Fruit fly (Drosophila melanogaster) whole organism, embryonic: ENCODE data around the gene CG10337.

Experiments used
- ATbp ChIP-seq: fragments of 200-800 bp; sonication (Bioruptor generic); optimal IDR thresholded peaks from 2 replicates; lab custom pipeline; 2017; ENCODE audit warnings: missing biosample characterization, mild to moderate bottlenecking, missing genetic modification characterization, missing genetic modification reagents
- CG10321 ChIP-seq: fragments of 200-800 bp; sonication (Bioruptor generic); IDR thresholded peaks from 2 replicates; pipeline ENCODE4 v1.3.6; 2022; ENCODE audit warnings: missing biosample characterization, missing genetic modification characterization
- CG10543 ChIP-seq: fragments of 200-800 bp; sonication (Bioruptor generic); optimal IDR thresholded peaks from 3 replicates; lab custom pipeline; 2017; ENCODE audit warnings: missing biosample characterization, mild to moderate bottlenecking, missing genetic modification characterization, moderate library complexity
- CG12155 ChIP-seq: fragments of 200-800 bp; sonication (Bioruptor generic); optimal IDR thresholded peaks from 3 replicates; lab custom pipeline; 2016; ENCODE audit warnings: missing biosample characterization, missing genetic modification characterization
- CG13123 ChIP-seq: fragments of 200-800 bp; sonication (Bioruptor generic); optimal IDR thresholded peaks from 2 replicates; lab custom pipeline; 2016; ENCODE audit warnings: missing biosample characterization, missing genetic modification characterization
- CG13296 ChIP-seq: fragments of 200-800 bp; sonication (Bioruptor generic); optimal IDR thresholded peaks from 3 replicates; lab custom pipeline; 2018; ENCODE audit warnings: missing biosample characterization, mild to moderate bottlenecking, missing genetic modification characterization
- CG13624 ChIP-seq: fragments of 200-800 bp; sonication (Bioruptor generic); optimal IDR thresholded peaks from 2 replicates; lab custom pipeline; 2016; ENCODE audit warnings: missing biosample characterization, missing genetic modification characterization
- CG14965 ChIP-seq: fragments of 200-800 bp; sonication (Bioruptor generic); optimal IDR thresholded peaks from 2 replicates; lab custom pipeline; 2016; ENCODE audit warnings: missing biosample characterization, missing genetic modification characterization, borderline replicate concordance
- CG15696 ChIP-seq: fragments of 200-800 bp; sonication (Bioruptor generic); optimal IDR thresholded peaks from 2 replicates; lab custom pipeline; 2019; ENCODE audit warnings: missing biosample characterization, mild to moderate bottlenecking, missing genetic modification characterization, moderate library complexity
- CG1647 ChIP-seq: fragments of 200-800 bp; sonication (Bioruptor generic); optimal IDR thresholded peaks from 3 replicates; lab custom pipeline; 2016; ENCODE audit warnings: missing biosample characterization, missing genetic modification characterization
- CG16815 ChIP-seq: fragments of 200-800 bp; sonication (Bioruptor generic); optimal IDR thresholded peaks from 3 replicates; lab custom pipeline; 2017; ENCODE audit warnings: missing biosample characterization, mild to moderate bottlenecking, missing genetic modification characterization
- CG17328 ChIP-seq: fragments of 200-800 bp; sonication (Bioruptor generic); IDR thresholded peaks from 2 replicates; pipeline ENCODE4 v1.3.6; 2022; ENCODE audit warnings: missing biosample characterization, missing genetic modification characterization
- CG17568 ChIP-seq: fragments of 200-800 bp; sonication (Bioruptor generic); optimal IDR thresholded peaks from 2 replicates; lab custom pipeline; 2018; ENCODE audit warnings: missing biosample characterization, mild to moderate bottlenecking, missing genetic modification characterization, moderate library complexity
- CG3407 ChIP-seq: fragments of 200-800 bp; sonication (Bioruptor generic); optimal IDR thresholded peaks from 2 replicates; lab custom pipeline; 2018; ENCODE audit warnings: missing biosample characterization, mild to moderate bottlenecking, missing genetic modification characterization
- CG3838 ChIP-seq: fragments of 200-800 bp; sonication (Bioruptor generic); optimal IDR thresholded peaks from 3 replicates; lab custom pipeline; 2016; ENCODE audit warnings: missing biosample characterization, missing genetic modification characterization
- CG4282 ChIP-seq: fragments of 200-800 bp; sonication (Bioruptor generic); optimal IDR thresholded peaks from 2 replicates; lab custom pipeline; 2016; ENCODE audit warnings: missing biosample characterization, missing genetic modification characterization
- CG6765 ChIP-seq: fragments of 200-800 bp; sonication (Bioruptor generic); optimal IDR thresholded peaks from 3 replicates; lab custom pipeline; 2017; ENCODE audit warnings: missing biosample characterization, mild to moderate bottlenecking, missing genetic modification characterization
- CG6813 ChIP-seq: fragments of 200-800 bp; sonication (Bioruptor generic); optimal IDR thresholded peaks from 2 replicates; lab custom pipeline; 2017; ENCODE audit warnings: missing biosample characterization, missing genetic modification characterization, mild to moderate bottlenecking, moderate library complexity, missing genetic modification reagents
- CG8281 ChIP-seq: fragments of 200-800 bp; sonication (Bioruptor generic); optimal IDR thresholded peaks from 2 replicates; lab custom pipeline; 2018; ENCODE audit warnings: missing biosample characterization, mild to moderate bottlenecking, missing genetic modification characterization, moderate library complexity
- CG9797 ChIP-seq: fragments of 200-800 bp; sonication (Bioruptor generic); optimal IDR thresholded peaks from 3 replicates; lab custom pipeline; 2018; ENCODE audit warnings: missing biosample characterization, mild to moderate bottlenecking, missing genetic modification characterization
- Dfd ChIP-seq, 2 experiments: fragments of >200 bp; optimal IDR thresholded peaks; 2 replicates each; lab custom pipeline; 2017; ENCODE audit warnings: missing biosample characterization in 2 of 2, missing genetic modification characterization in 2 of 2
- ERR ChIP-seq: fragments of 200-800 bp; sonication (Bioruptor generic); optimal IDR thresholded peaks from 2 replicates; lab custom pipeline; 2016; ENCODE audit warnings: missing biosample characterization, missing genetic modification characterization
- Fer3 ChIP-seq: fragments of 200-800 bp; sonication (Bioruptor generic); optimal IDR thresholded peaks from 2 replicates; lab custom pipeline; 2018; ENCODE audit warnings: missing biosample characterization, mild to moderate bottlenecking, missing genetic modification characterization, moderate library complexity
- HLH3B ChIP-seq: fragments of 200-800 bp; sonication (Bioruptor generic); IDR thresholded peaks from 2 replicates; pipeline ENCODE4 v1.3.6; 2022; ENCODE audit warnings: missing biosample characterization, missing genetic modification characterization
- Jarid2 ChIP-seq: fragments of 200-800 bp; sonication (Bioruptor generic); optimal IDR thresholded peaks from 3 replicates; lab custom pipeline; 2017; ENCODE audit warnings: mild to moderate bottlenecking, missing biosample characterization, missing genetic modification reagents, missing genetic modification characterization
- Lpt ChIP-seq: fragments of >200 bp; optimal IDR thresholded peaks from 2 replicates; lab custom pipeline; 2018; ENCODE audit warnings: missing biosample characterization, missing genetic modification characterization
- Mrtf ChIP-seq: fragments of 200-800 bp; sonication (Bioruptor generic); IDR thresholded peaks from 3 replicates; pipeline ENCODE4 v1.3.6; 2022; ENCODE audit warnings: missing biosample characterization, missing genetic modification characterization
- Sox100B ChIP-seq: fragments of 200-800 bp; sonication (Bioruptor generic); optimal IDR thresholded peaks from 3 replicates; lab custom pipeline; 2018; ENCODE audit warnings: missing biosample characterization, mild to moderate bottlenecking, missing genetic modification characterization
- Spps ChIP-seq: fragments of 200-800 bp; sonication (Bioruptor generic); optimal IDR thresholded peaks from 2 replicates; lab custom pipeline; 2018; ENCODE audit warnings: missing biosample characterization, mild to moderate bottlenecking, missing genetic modification characterization
- Trl ChIP-seq, 3 experiments: fragments of >200 bp in 2 of 3; fragments of 200-800 bp in 1 of 3; sonication (Bioruptor generic) in 1 of 3; optimal IDR thresholded peaks; 2 replicates in 1 of 3; 3 replicates in 2 of 3; lab custom pipeline; 2016 to 2017; ENCODE audit warnings: missing biosample characterization in 1 of 3, missing genetic modification characterization in 1 of 3
- bigmax ChIP-seq: fragments of 200-800 bp; sonication (Bioruptor generic); optimal IDR thresholded peaks from 2 replicates; lab custom pipeline; 2018; ENCODE audit warnings: missing biosample characterization, mild to moderate bottlenecking, missing genetic modification characterization
- croc ChIP-seq: fragments of 200-800 bp; sonication (Bioruptor generic); conservative IDR thresholded peaks from 3 replicates; pipeline ENCODE4 v1.3.6; 2022; ENCODE audit warnings: missing biosample characterization, missing genetic modification characterization
- dmrt11E ChIP-seq: fragments of 200-800 bp; sonication (Bioruptor generic); optimal IDR thresholded peaks from 3 replicates; lab custom pipeline; 2018; ENCODE audit warnings: missing biosample characterization, mild to moderate bottlenecking, missing genetic modification characterization, moderate library complexity
- fd102C ChIP-seq: fragments of 200-800 bp; sonication (Bioruptor generic); optimal IDR thresholded peaks from 2 replicates; lab custom pipeline; 2018; ENCODE audit warnings: missing biosample characterization, mild to moderate bottlenecking, missing genetic modification characterization, moderate library complexity
- fd96Cb ChIP-seq: fragments of 200-800 bp; sonication (Bioruptor generic); optimal IDR thresholded peaks from 2 replicates; lab custom pipeline; 2018; ENCODE audit warnings: missing biosample characterization, mild to moderate bottlenecking, missing genetic modification characterization, moderate library complexity
- gce ChIP-seq: fragments of 200-800 bp; sonication (Bioruptor generic); IDR thresholded peaks from 3 replicates; pipeline ENCODE4 v1.3.6; 2022; ENCODE audit warnings: missing biosample characterization, missing genetic modification characterization
- gcm ChIP-seq: fragments of 200-800 bp; sonication (Bioruptor generic); optimal IDR thresholded peaks from 2 replicates; lab custom pipeline; 2019; ENCODE audit warnings: missing biosample characterization, mild to moderate bottlenecking, missing genetic modification characterization, moderate library complexity
- jigr1 ChIP-seq: fragments of 200-800 bp; sonication (Bioruptor generic); IDR thresholded peaks from 3 replicates; pipeline ENCODE4 v1.3.6; 2022; ENCODE audit warnings: missing biosample characterization, missing genetic modification characterization
- kni ChIP-seq: fragments of 200-800 bp; sonication (Bioruptor generic); optimal IDR thresholded peaks from 3 replicates; lab custom pipeline; 2017; ENCODE audit warnings: mild to moderate bottlenecking, missing biosample characterization, missing genetic modification reagents, missing genetic modification characterization
- nmo ChIP-seq: fragments of 200-800 bp; sonication (Bioruptor generic); optimal IDR thresholded peaks from 2 replicates; lab custom pipeline; 2018; ENCODE audit warnings: missing biosample characterization, mild to moderate bottlenecking, missing genetic modification characterization, moderate library complexity
- odd ChIP-seq: fragments of 200-800 bp; sonication (Bioruptor generic); optimal IDR thresholded peaks from 2 replicates; lab custom pipeline; 2017; ENCODE audit warnings: missing biosample characterization, mild to moderate bottlenecking, missing genetic modification characterization
- pb ChIP-seq: fragments of 200-800 bp; sonication (Bioruptor generic); optimal IDR thresholded peaks from 3 replicates; lab custom pipeline; 2016; ENCODE audit warnings: missing biosample characterization, missing genetic modification characterization
- phol ChIP-seq: fragments of 200-800 bp; sonication (Bioruptor generic); optimal IDR thresholded peaks from 3 replicates; lab custom pipeline; 2018; ENCODE audit warnings: missing biosample characterization, mild to moderate bottlenecking, missing genetic modification characterization, moderate library complexity
- pum ChIP-seq: fragments of 200-800 bp; sonication (Bioruptor generic); optimal IDR thresholded peaks from 2 replicates; lab custom pipeline; 2016; ENCODE audit warnings: missing biosample characterization, missing genetic modification characterization
- sima ChIP-seq: fragments of 200-800 bp; sonication (Bioruptor generic); optimal IDR thresholded peaks from 2 replicates; lab custom pipeline; 2016; ENCODE audit warnings: missing biosample characterization, missing genetic modification characterization
- tna ChIP-seq: fragments of 200-800 bp; sonication (Bioruptor generic); IDR thresholded peaks from 2 replicates; pipeline ENCODE4 v1.3.6; 2022; ENCODE audit warnings: missing biosample characterization, missing genetic modification characterization; ENCODE audit not compliant: partially characterized antibody
- zfh2 ChIP-seq: fragments of 200-800 bp; sonication (Bioruptor generic); optimal IDR thresholded peaks from 2 replicates; lab custom pipeline; 2016; ENCODE audit warnings: missing biosample characterization, missing genetic modification characterization

CG10337 gene

dm6 chr2L:19586436-19587333, 39.9 kb upstream of the CG10337 start, which contains the start of gene Lar (continued):
- TF ChIP-seq gce (no peak), CG17568 (GFP tag; lab: Kevin White, UChicago) (no peak), phol (peak; percentile 58), Dfd (GFP tag; optimal IDR thresholded peaks at IDR 0.05; lab: Kevin White, UChicago) (no peak), fd96Cb (tag; lab: Kevin White, UChicago) (peak; percentile 15), fd102C (GFP tag; lab: Kevin White, UChicago) (no peak), ATbp (no peak), sima (GFP tag; lab: Kevin White, UChicago) (no peak), CG16815 (no peak), jigr1 (GFP tag; lab: Robert Waterston, UW) (no peak; the same call in 2 of the 3 replicates), HLH3B (GFP tag; lab: Robert Waterston, UW) (peak; percentile 38; the same call in 1 of the 2 replicates), zfh2 (GFP tag; lab: Kevin White, UChicago) (peak; percentile 68), CG4282 (GFP tag; lab: Kevin White, UChicago) (peak; percentile 50), CG10543 (peak; percentile 78), Fer3 (tag; lab: Kevin White, UChicago) (peak; percentile 38), CG17328 (GFP tag; lab: Robert Waterston, UW) (peak; percentile 50; the same call in 1 of the 2 replicates), CG3407 (GFP tag; lab: Kevin White, UChicago) (no peak), pb (GFP tag; lab: Kevin White, UChicago) (peak; percentile 23), Lpt (GFP tag; lab: Kevin White, UChicago) (no peak), CG13624 (GFP tag; lab: Kevin White, UChicago) (peak; percentile 67), CG6813 (GFP tag; lab: Kevin White, UChicago) (peak; percentile 44), croc (GFP tag; lab: Robert Waterston, UW) (peak; percentile 34; the same call in 1 of the 3 replicates), CG13123 (no peak), Mrtf (peak; percentile 50; the same call in 1 of the 3 replicates), CG1647 (GFP tag; lab: Kevin White, UChicago) (no peak), CG6765 (GFP tag; lab: Kevin White, UChicago) (peak; percentile 50), bigmax (no peak), ERR (GFP tag; lab: Kevin White, UChicago) (peak; percentile 32), kni (GFP tag; lab: Kevin White, UChicago) (peak; percentile 41), Jarid2 (GFP tag; lab: Kevin White, UChicago) (no peak), CG12155 (GFP tag; lab: Kevin White, UChicago) (peak; percentile 56), tna (GFP tag; lab: Robert Waterston, UW) (no peak), dmrt11E (tag; lab: Kevin White, UChicago) (peak; percentile 52)

dm6 chr2L:19583926-19584392, 37.2 kb upstream of the CG10337 start, which contains the start of the genes PCNA2 and CG10366:
Gene PCNA2 (minus strand): TSS chr2L:19583990.
Gene CG10366 (plus strand): TSS chr2L:19584235.
- TF ChIP-seq pum (GFP tag; lab: Kevin White, UChicago) (peak; percentile 74), Sox100B (GFP tag; lab: Kevin White, UChicago) (no peak), Spps (tag; lab: Kevin White, UChicago) (peak; percentile 17), CG15696 (tag; lab: Kevin White, UChicago) (peak; percentile 72), fd96Cb (tag; lab: Kevin White, UChicago) (peak; percentile 3), CG12155 (GFP tag; lab: Kevin White, UChicago) (peak; percentile 61), CG8281 (tag; lab: Kevin White, UChicago) (peak; percentile 27), CG4282 (GFP tag; lab: Kevin White, UChicago) (peak; percentile 57), CG9797 (GFP tag; lab: Kevin White, UChicago) (peak; percentile 43), CG3838 (no peak), CG13296 (GFP tag; lab: Kevin White, UChicago) (peak; percentile 64), CG14965 (GFP tag; lab: Kevin White, UChicago) (no peak), odd (GFP tag; lab: Kevin White, UChicago) (no peak), CG10321 (GFP tag; lab: Robert Waterston, UW) (no peak), Trl (optimal IDR thresholded peaks at IDR 0.05; lab: Kevin White, UChicago) (no peak), Trl (GFP tag; optimal IDR thresholded peaks at IDR 0.05; lab: Kevin White, UChicago) (peak; percentile 85), gcm (GFP tag; lab: Kevin White, UChicago) (peak; percentile 36), nmo (peak; percentile 81), gce (no peak)
